Worm (Caenorhabditis elegans) whole organism, L2 larva: ENCODE data around the gene col-114.

ENCODE experiments used
- aly-2 ChIP-seq: fragments of 150-350 bp; optimal IDR thresholded peaks from 2 replicates; lab custom pipeline; 2014; ENCODE audit warnings: missing biosample characterization, missing genetic modification characterization
- elt-3 ChIP-seq: sonication (generic microtip); optimal IDR thresholded peaks from 2 replicates; lab custom pipeline; 2017; ENCODE audit warnings: missing biosample characterization, missing genetic modification characterization
- nhr-23 ChIP-seq: fragments of 150-350 bp; optimal IDR thresholded peaks from 2 replicates; lab custom pipeline; 2014; ENCODE audit warnings: missing biosample characterization, missing genetic modification reagents, missing genetic modification characterization
- sem-4 ChIP-seq: fragments of 150-350 bp; optimal IDR thresholded peaks from 2 replicates; lab custom pipeline; 2014; ENCODE audit warnings: missing biosample characterization, missing genetic modification reagents, missing genetic modification characterization

- TF ChIP-seq aly-2 (tag; lab: Kevin White, UChicago) (no peak), sem-4 (tag; lab: Kevin White, UChicago) (no peak), nhr-23 (tag; lab: Kevin White, UChicago) (no peak), elt-3 (tag; lab: Kevin White, UChicago) (no peak)
Observed at ce11 chrIV:7246553-7246952, at the start of gene col-114.
